Worm (Caenorhabditis elegans): ENCODE results near the gene sqv-8.

ce11 chrII:9646928-9647838 lies at the start of gene sqv-8:
- peak; percentile 7 for TF ChIP-seq T20F7.1 (GFP tag; optimal IDR thresholded peaks at IDR 0.05)
- no peak for TF ChIP-seq mdl-1 (tag; optimal IDR thresholded peaks at IDR 0.05)
- no peak for TF ChIP-seq nhr-11 (tag; optimal IDR thresholded peaks at IDR 0.05)
